Worm (Caenorhabditis elegans) whole organism, L3 larva: ENCODE data around the gene K07C11.8.

ENCODE experiments used
- elt-1 ChIP-seq: fragments of 150-350 bp; optimal IDR thresholded peaks from 2 replicates; lab custom pipeline; 2014; ENCODE audit warnings: missing biosample characterization, missing genetic modification characterization
- ztf-11 ChIP-seq: fragments of 150-350 bp; optimal IDR thresholded peaks from 2 replicates; lab custom pipeline; 2014; ENCODE audit warnings: missing biosample characterization, missing genetic modification characterization

ce11 chrV:8238290-8238689, 20.6 kb upstream of the K07C11.8 start, which contains the start of gene rol-3:
- no peak for TF ChIP-seq ztf-11
- no peak for TF ChIP-seq elt-1 (tag; lab: Kevin White, UChicago)
